Worm (Caenorhabditis elegans): ENCODE data around the gene ttr-10.

Gene ttr-10

ce11 chrV:7553873-7554362, at the start of gene ttr-10:
Gene ttr-10, minus strand, starts transcription at chrV:7553923.
- TF ChIP-seq lin-39 (tag; optimal IDR thresholded peaks at IDR 0.05): no peak
- TF ChIP-seq mml-1 (tag; optimal IDR thresholded peaks at IDR 0.05): no peak
- TF ChIP-seq daf-12 (tag; optimal IDR thresholded peaks at IDR 0.05): no peak
- no peak for TF ChIP-seq nhr-43 (tag; optimal IDR thresholded peaks at IDR 0.05; ENCODE audit: poor library complexity, severe bottlenecking)
- TF ChIP-seq nhr-77 (tag; optimal IDR thresholded peaks at IDR 0.05): no peak
- no peak for TF ChIP-seq elt-3 (tag; optimal IDR thresholded peaks at IDR 0.05)
- TF ChIP-seq egl-27 (tag; optimal IDR thresholded peaks at IDR 0.05): no peak
- no peak for TF ChIP-seq unc-39 (tag; optimal IDR thresholded peaks at IDR 0.05)
- no peak for TF ChIP-seq fkh-10 (GFP tag; optimal IDR thresholded peaks at IDR 0.05)
- no peak for TF ChIP-seq ceh-28 (tag; optimal IDR thresholded peaks at IDR 0.05)
- no peak for TF ChIP-seq nhr-25 (tag; optimal IDR thresholded peaks at IDR 0.05)
- TF ChIP-seq zag-1 (tag; optimal IDR thresholded peaks at IDR 0.05): no peak

- TF ChIP-seq nhr-77 (tag; optimal IDR thresholded peaks at IDR 0.05): no peak
- no peak for TF ChIP-seq unc-39 (tag; optimal IDR thresholded peaks at IDR 0.05)
- TF ChIP-seq aly-2 (tag; optimal IDR thresholded peaks at IDR 0.05): no peak
- no peak for TF ChIP-seq ztf-4 (tag; optimal IDR thresholded peaks at IDR 0.05)
- TF ChIP-seq ama-1 (optimal IDR thresholded peaks at IDR 0.05): no peak
Measured at ce11 chrV:7603404-7603803, 49.7 kb upstream of the ttr-10 start, which contains the start of gene C50E3.11. Gene C50E3.11, minus strand, starts transcription at chrV:7603486.

- TF ChIP-seq nhr-23 (tag; optimal IDR thresholded peaks at IDR 0.05): no peak
Measured at ce11 chrV:7601443-7601842, 47.7 kb upstream of the ttr-10 start, which contains the start of gene scl-26. Gene scl-26, minus strand, starts transcription at chrV:7601543.

- TF ChIP-seq ztf-11 (tag; optimal IDR thresholded peaks at IDR 0.05) (no peak), elt-1 (tag; optimal IDR thresholded peaks at IDR 0.05) (no peak), daf-12 (tag; optimal IDR thresholded peaks at IDR 0.05) (no peak), nfya-1 (tag; optimal IDR thresholded peaks at IDR 0.05; ENCODE audit: insufficient read depth) (no peak), fkh-10 (GFP tag; optimal IDR thresholded peaks at IDR 0.05) (no peak), ceh-28 (tag; optimal IDR thresholded peaks at IDR 0.05) (no peak), sea-2 (GFP tag; optimal IDR thresholded peaks at IDR 0.05) (no peak)
Measured at ce11 chrV:7600149-7600548, 46.4 kb upstream of the ttr-10 start, which contains the start of gene C50E3.9. Gene C50E3.9, minus strand, starts transcription at chrV:7600249.

- TF ChIP-seq ama-1 (optimal IDR thresholded peaks at IDR 0.05) (no peak), nhr-12 (tag; optimal IDR thresholded peaks at IDR 0.05) (no peak), R02D3.7 (tag; optimal IDR thresholded peaks at IDR 0.05) (no peak), aly-2 (tag; optimal IDR thresholded peaks at IDR 0.05) (no peak), hmg-11 (tag; optimal IDR thresholded peaks at IDR 0.05) (no peak)
Measured at ce11 chrV:7598269-7598668, 44.5 kb upstream of the ttr-10 start, which contains the start of gene C50E3.7. Gene C50E3.7, minus strand, starts transcription at chrV:7598369.

- no peak for TF ChIP-seq aly-2 (tag; optimal IDR thresholded peaks at IDR 0.05)
- TF ChIP-seq snpc-4 (tag; optimal IDR thresholded peaks at IDR 0.05): peak; percentile 6
Measured at ce11 chrV:7595132-7595531, 41.4 kb upstream of the ttr-10 start.

- TF ChIP-seq nhr-23 (tag; optimal IDR thresholded peaks at IDR 0.05): no peak
- no peak for TF ChIP-seq nhr-76 (tag; optimal IDR thresholded peaks at IDR 0.05)
- no peak for TF ChIP-seq elt-1 (tag; optimal IDR thresholded peaks at IDR 0.05)
- no peak for TF ChIP-seq jun-1 (tag; optimal IDR thresholded peaks at IDR 0.05)
- no peak for TF ChIP-seq ceh-9 (tag; optimal IDR thresholded peaks at IDR 0.05)
- no peak for TF ChIP-seq lin-15B (tag; optimal IDR thresholded peaks at IDR 0.05)
- no peak for TF ChIP-seq mdl-1 (tag; optimal IDR thresholded peaks at IDR 0.05)
- TF ChIP-seq nhr-43 (tag; optimal IDR thresholded peaks at IDR 0.05; ENCODE audit: poor library complexity, severe bottlenecking): no peak
- TF ChIP-seq aly-2 (tag; optimal IDR thresholded peaks at IDR 0.05): no peak
- TF ChIP-seq nhr-12 (tag; optimal IDR thresholded peaks at IDR 0.05): no peak
- TF ChIP-seq ztf-11 (tag; optimal IDR thresholded peaks at IDR 0.05): no peak
Measured at ce11 chrV:7590454-7590853, 36.7 kb upstream of the ttr-10 start, which contains the start of gene C50E3.6. Gene C50E3.6, minus strand, starts transcription at chrV:7590554.

All from whole organism, L3 larva.